Worm (Caenorhabditis elegans) whole organism, young adult: Measurements from ENCODE around the gene C14B9.3.
A peak's percentile ranks its signal among the peaks of the same experiment; 100 is the strongest.

ENCODE experiments used
- D2030.7 ChIP-seq: fragments of 200-800 bp; sonication (Bioruptor generic); IDR thresholded peaks from 2 replicates; pipeline ENCODE4 v1.3.6; 2022; ENCODE audit warnings: missing genetic modification reagents, missing genetic modification characterization, missing compliant biosample characterization
- F23B12.7 ChIP-seq: sonication (generic microtip); optimal IDR thresholded peaks from 2 replicates; lab custom pipeline; 2017; ENCODE audit warnings: missing genetic modification characterization, mild to moderate bottlenecking, missing compliant biosample characterization, antibody characterized with exemption, moderate library complexity; ENCODE audit not compliant: insufficient read depth
- F49E8.2 ChIP-seq: sonication (generic microtip); optimal IDR thresholded peaks from 3 replicates; lab custom pipeline; 2017; ENCODE audit warnings: missing genetic modification characterization, mild to moderate bottlenecking, missing compliant biosample characterization, antibody characterized with exemption, moderate library complexity; ENCODE audit not compliant: insufficient read depth
- F57A8.1 ChIP-seq: fragments of 200-800 bp; sonication (Bioruptor generic); optimal IDR thresholded peaks from 2 replicates; lab custom pipeline; 2018; ENCODE audit warnings: mild to moderate bottlenecking, missing genetic modification characterization, moderate library complexity, missing compliant biosample characterization
- K11D2.4 ChIP-seq: fragments of 200-800 bp; sonication (Bioruptor generic); IDR thresholded peaks from 2 replicates; pipeline ENCODE4 v1.3.6; 2022; ENCODE audit warnings: missing genetic modification reagents, missing genetic modification characterization, missing compliant biosample characterization
- Y53F4B.3 ChIP-seq: fragments of 200-800 bp; sonication (Bioruptor generic); IDR thresholded peaks from 2 replicates; pipeline ENCODE4 v1.3.6; 2022; ENCODE audit warnings: missing genetic modification reagents, missing genetic modification characterization, missing compliant biosample characterization
- Y67H2A.10 ChIP-seq: fragments of 200-800 bp; sonication (Bioruptor generic); conservative IDR thresholded peaks from 2 replicates; pipeline ENCODE4 v1.3.6; 2022; ENCODE audit warnings: missing genetic modification reagents, missing genetic modification characterization, missing compliant biosample characterization
- ZK185.1 ChIP-seq: sonication (generic microtip); optimal IDR thresholded peaks from 2 replicates; lab custom pipeline; 2016; ENCODE audit warnings: mild to moderate bottlenecking, missing genetic modification characterization, missing compliant biosample characterization; ENCODE audit not compliant: poor library complexity, severe bottlenecking
- akir-1 ChIP-seq: fragments of 200-800 bp; sonication (Bioruptor generic); optimal IDR thresholded peaks from 2 replicates; lab custom pipeline; 2018; ENCODE audit warnings: mild to moderate bottlenecking, missing genetic modification characterization, moderate library complexity, missing compliant biosample characterization
- aptf-2 ChIP-seq: fragments of 200-800 bp; sonication (Bioruptor generic); conservative IDR thresholded peaks from 2 replicates; pipeline ENCODE4 v1.3.6; 2022; ENCODE audit warnings: missing genetic modification reagents, missing genetic modification characterization, missing compliant biosample characterization
- attf-3 ChIP-seq: fragments of 200-800 bp; sonication (Bioruptor generic); conservative IDR thresholded peaks from 2 replicates; pipeline ENCODE4 v1.3.6; 2022; ENCODE audit warnings: missing genetic modification reagents, missing genetic modification characterization, missing compliant biosample characterization
- attf-5 ChIP-seq: fragments of 200-800 bp; sonication (Bioruptor generic); optimal IDR thresholded peaks from 2 replicates; lab custom pipeline; 2018; ENCODE audit warnings: mild to moderate bottlenecking, missing genetic modification characterization, missing compliant biosample characterization
- attf-6 ChIP-seq: fragments of 200-800 bp; sonication (Bioruptor generic); IDR thresholded peaks from 2 replicates; pipeline ENCODE4 v1.3.6; 2022; ENCODE audit warnings: missing genetic modification reagents, missing genetic modification characterization, missing compliant biosample characterization
- cebp-2 ChIP-seq: fragments of 200-800 bp; sonication (Bioruptor generic); IDR thresholded peaks from 2 replicates; pipeline ENCODE4 v1.3.6; 2022; ENCODE audit warnings: missing genetic modification characterization, missing compliant biosample characterization
- die-1 ChIP-seq: sonication (generic microtip); optimal IDR thresholded peaks from 2 replicates; lab custom pipeline; 2016; ENCODE audit warnings: missing genotype, mild to moderate bottlenecking, missing genetic modification characterization, missing compliant biosample characterization
- dpff-1 ChIP-seq: sonication (generic microtip); optimal IDR thresholded peaks from 2 replicates; lab custom pipeline; 2017; ENCODE audit warnings: mild to moderate bottlenecking, missing genetic modification characterization, missing compliant biosample characterization
- efl-1 ChIP-seq: fragments of 150-350 bp; optimal IDR thresholded peaks from 2 replicates; lab custom pipeline; 2014; ENCODE audit warnings: missing biosample characterization, missing genetic modification reagents, missing genetic modification characterization
- egrh-3 ChIP-seq: fragments of 200-800 bp; sonication (Bioruptor generic); IDR thresholded peaks from 2 replicates; pipeline ENCODE4 v1.3.6; 2022; ENCODE audit warnings: missing genetic modification reagents, missing genetic modification characterization, missing compliant biosample characterization
- fkh-3 ChIP-seq: sonication (generic microtip); optimal IDR thresholded peaks from 2 replicates; lab custom pipeline; 2016; ENCODE audit warnings: mild to moderate bottlenecking, missing genetic modification characterization, missing compliant biosample characterization
- gei-17 ChIP-seq: fragments of 200-800 bp; sonication (Bioruptor generic); optimal IDR thresholded peaks from 2 replicates; lab custom pipeline; 2018; ENCODE audit warnings: mild to moderate bottlenecking, missing genetic modification characterization, missing compliant biosample characterization
- hmg-1.2 ChIP-seq: fragments of 200-800 bp; sonication (Bioruptor generic); IDR thresholded peaks from 2 replicates; pipeline ENCODE4 v1.3.6; 2022; ENCODE audit warnings: missing genetic modification reagents, missing genetic modification characterization, missing compliant biosample characterization
- hmg-20 ChIP-seq: fragments of 200-800 bp; sonication (Bioruptor generic); IDR thresholded peaks from 2 replicates; pipeline ENCODE4 v1.3.6; 2022; ENCODE audit warnings: missing genetic modification reagents, missing genetic modification characterization, missing compliant biosample characterization
- lag-1 ChIP-seq: fragments of 200-800 bp; sonication (Bioruptor generic); IDR thresholded peaks from 2 replicates; pipeline ENCODE4 v1.3.6; 2022; ENCODE audit warnings: missing genetic modification reagents, missing genetic modification characterization, missing compliant biosample characterization
- lin-26 ChIP-seq: fragments of 200-800 bp; sonication (Bioruptor generic); IDR thresholded peaks from 2 replicates; pipeline ENCODE4 v1.3.6; 2022; ENCODE audit warnings: missing genetic modification reagents, missing genetic modification characterization, missing compliant biosample characterization
- lin-35 ChIP-seq, 3 experiments: fragments of 150-350 bp in 2 of 3; sonication (generic microtip) in 1 of 3; optimal IDR thresholded peaks; 2 replicates each; lab custom pipeline; 2014 to 2018; ENCODE audit warnings: missing biosample characterization in 3 of 3, missing genetic modification characterization in 3 of 3, missing genetic modification reagents in 3 of 3
- lin-40 ChIP-seq: sonication (generic microtip); optimal IDR thresholded peaks from 2 replicates; lab custom pipeline; 2016; ENCODE audit warnings: missing genetic modification characterization, mild to moderate bottlenecking, missing compliant biosample characterization, missing genotype, missing genetic modification reagents
- lsy-27 ChIP-seq: sonication (generic microtip); optimal IDR thresholded peaks from 2 replicates; lab custom pipeline; 2017; ENCODE audit warnings: missing genetic modification characterization, mild to moderate bottlenecking, missing compliant biosample characterization, antibody characterized with exemption, missing genotype, borderline replicate concordance; ENCODE audit not compliant: insufficient read depth
- madf-10 ChIP-seq: sonication (generic microtip); optimal IDR thresholded peaks from 2 replicates; lab custom pipeline; 2016; ENCODE audit warnings: mild to moderate bottlenecking, missing genetic modification characterization, missing compliant biosample characterization
- madf-3 ChIP-seq: fragments of 200-800 bp; sonication (Bioruptor generic); IDR thresholded peaks from 2 replicates; pipeline ENCODE4 v1.3.6; 2022; ENCODE audit warnings: missing genetic modification reagents, missing genetic modification characterization, missing compliant biosample characterization
- mel-28 ChIP-seq: sonication (generic microtip); optimal IDR thresholded peaks from 2 replicates; lab custom pipeline; 2016; ENCODE audit warnings: borderline replicate concordance, mild to moderate bottlenecking, missing genetic modification characterization, missing compliant biosample characterization
- nhr-120 ChIP-seq: fragments of 200-800 bp; sonication (Bioruptor generic); IDR thresholded peaks from 2 replicates; pipeline ENCODE4 v1.3.6; 2022; ENCODE audit warnings: missing genetic modification characterization, missing compliant biosample characterization
- nhr-27 ChIP-seq: fragments of 200-800 bp; sonication (Bioruptor generic); optimal IDR thresholded peaks from 2 replicates; lab custom pipeline; 2018; ENCODE audit warnings: mild to moderate bottlenecking, missing genetic modification characterization, moderate library complexity, missing compliant biosample characterization
- nhr-80 ChIP-seq: sonication (generic microtip); optimal IDR thresholded peaks from 2 replicates; lab custom pipeline; 2016; ENCODE audit warnings: missing genetic modification characterization, missing compliant biosample characterization
- nhr-90 ChIP-seq: sonication (generic microtip); optimal IDR thresholded peaks from 2 replicates; lab custom pipeline; 2016; ENCODE audit warnings: missing genotype, mild to moderate bottlenecking, missing genetic modification characterization, missing compliant biosample characterization
- repo-1 ChIP-seq: sonication (generic microtip); optimal IDR thresholded peaks from 2 replicates; lab custom pipeline; 2017; ENCODE audit warnings: mild to moderate bottlenecking, missing genetic modification characterization, missing compliant biosample characterization
- sdz-38 ChIP-seq: sonication (generic microtip); optimal IDR thresholded peaks from 2 replicates; lab custom pipeline; 2016; ENCODE audit warnings: missing genotype, missing genetic modification characterization, missing compliant biosample characterization
- snpc-1.3 ChIP-seq: sonication (generic microtip); optimal IDR thresholded peaks from 2 replicates; lab custom pipeline; 2017; ENCODE audit warnings: missing genetic modification characterization, mild to moderate bottlenecking, missing compliant biosample characterization, antibody characterized with exemption, moderate library complexity, missing genotype, missing genetic modification reagents; ENCODE audit not compliant: insufficient read depth
- tbp1 ChIP-seq: fragments of 200-800 bp; sonication (Bioruptor generic); optimal IDR thresholded peaks from 2 replicates; lab custom pipeline; 2018; ENCODE audit warnings: mild to moderate bottlenecking, missing genetic modification characterization, missing compliant biosample characterization
- tbx-9 ChIP-seq: sonication (generic microtip); optimal IDR thresholded peaks from 2 replicates; lab custom pipeline; 2016; ENCODE audit warnings: borderline replicate concordance, missing genetic modification characterization, inconsistent platforms, missing compliant biosample characterization
- unc-130 ChIP-seq: sonication (generic microtip); optimal IDR thresholded peaks from 2 replicates; lab custom pipeline; 2016; ENCODE audit warnings: missing genetic modification reagents, missing genetic modification characterization, missing compliant biosample characterization
- unc-62 ChIP-seq: fragments of 150-350 bp; optimal IDR thresholded peaks from 2 replicates; lab custom pipeline; 2014; ENCODE audit warnings: missing biosample characterization, missing genetic modification reagents, missing genetic modification characterization
- zfh-2 ChIP-seq: fragments of 200-800 bp; sonication (Bioruptor generic); conservative IDR thresholded peaks from 2 replicates; pipeline ENCODE4 v1.3.6; 2022; ENCODE audit warnings: missing genetic modification reagents, missing genetic modification characterization, missing compliant biosample characterization

Gene C14B9.3

DNA sequence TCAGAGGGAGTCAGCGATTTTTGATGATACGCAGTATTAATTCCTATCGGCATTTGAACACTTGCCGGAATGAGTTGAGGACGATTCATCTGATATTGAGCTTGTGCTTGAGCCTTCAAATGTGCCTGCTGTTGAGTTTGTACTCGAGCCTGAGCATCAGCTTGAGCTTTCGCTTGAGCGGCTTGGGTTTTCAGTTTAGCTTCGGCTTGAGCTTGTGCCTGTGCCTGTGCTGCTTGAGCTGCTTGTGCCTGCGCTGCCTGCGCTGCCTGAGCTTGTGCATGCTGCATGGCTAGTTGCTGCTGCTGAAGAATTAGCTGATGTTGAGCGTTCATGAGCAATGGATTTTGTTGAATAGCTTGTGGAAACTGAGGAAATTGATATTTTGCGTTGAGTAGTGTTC is 7.3 kb downstream of the C14B9.3 start:
- TF ChIP-seq zfh-2 (peak; percentile 59), fkh-3 (tag; lab: Kevin White, UChicago) (no peak)

ce11 chrIII:8117155-8117554 is 8.6 kb downstream of the C14B9.3 start:
- peak; percentile 85 for TF ChIP-seq zfh-2
- no peak for TF ChIP-seq Y67H2A.10
- peak; percentile 54 for TF ChIP-seq egrh-3 (GFP tag; lab: Robert Waterston, UW)
- no peak for TF ChIP-seq attf-6 (GFP tag; lab: Robert Waterston, UW)
- TF ChIP-seq lsy-27 (tag; lab: Kevin White, UChicago), result no peak
- TF ChIP-seq mel-28, result no peak
- TF ChIP-seq nhr-120 (GFP tag; lab: Robert Waterston, UW), result no peak
- TF ChIP-seq, all 124 proteins: peak for 2

DNA sequence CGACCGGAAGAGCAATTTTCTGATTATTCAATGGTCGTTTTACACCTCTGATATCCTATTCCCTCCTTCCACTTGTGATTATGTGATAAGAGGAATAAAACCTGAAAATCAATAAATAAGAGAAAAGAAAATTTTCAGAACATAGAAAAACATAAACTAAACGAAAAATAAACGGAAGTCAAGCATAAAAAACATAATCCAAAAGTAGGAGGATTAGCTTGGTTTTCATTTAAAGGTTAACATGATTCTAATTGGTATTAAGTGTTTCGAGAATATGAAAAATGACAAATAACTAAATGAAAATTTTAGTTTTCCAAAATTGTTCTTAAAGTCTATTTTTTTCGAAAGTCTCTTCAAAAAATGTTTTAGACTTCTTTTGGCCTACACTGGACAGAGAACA is 12.5 kb downstream of the C14B9.3 start, which contains the start of gene gei-8:
Gene gei-8, minus strand, starts transcription at position 101 of the 400 bp plus-strand sequence.
- TF ChIP-seq nhr-27 (tag; lab: Kevin White, UChicago) (no peak), attf-3 (GFP tag; lab: Robert Waterston, UW) (no peak), repo-1 (tag; lab: Kevin White, UChicago) (no peak), attf-6 (GFP tag; lab: Robert Waterston, UW) (no peak), ZK185.1 (tag; lab: Kevin White, UChicago) (no peak), tbx-9 (no peak), cebp-2 (GFP tag; lab: Robert Waterston, UW) (no peak), lag-1 (no peak), snpc-1.3 (no peak), unc-62 (GFP tag; lab: Kevin White, UChicago) (no peak)

ce11 chrIII:8121923-8122322 is 13.3 kb downstream of the C14B9.3 start:
- TF ChIP-seq lin-26 (GFP tag; lab: Robert Waterston, UW), result no peak
- TF ChIP-seq Y53F4B.3 (GFP tag; lab: Robert Waterston, UW), result no peak
- TF ChIP-seq hmg-20 (GFP tag; lab: Robert Waterston, UW), result no peak

DNA sequence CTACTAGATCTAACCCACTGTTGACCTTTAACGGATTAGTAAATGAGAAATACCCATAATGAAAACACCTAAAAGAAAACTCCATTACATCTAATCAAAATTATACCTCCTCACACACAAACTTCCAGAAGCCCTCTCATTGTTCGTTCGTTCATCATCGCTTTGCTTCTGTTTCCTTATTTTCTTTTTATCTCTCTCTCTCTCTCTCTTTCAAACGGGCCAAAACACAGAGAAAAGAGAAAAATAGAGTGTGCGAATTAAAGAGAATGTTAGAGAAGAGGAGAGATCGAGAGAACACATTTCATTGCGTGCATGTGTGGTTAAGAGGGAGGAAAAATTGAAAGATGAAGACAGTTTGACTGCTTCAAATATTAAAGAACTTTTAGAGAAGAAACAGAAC is 15.7 kb downstream of the C14B9.3 start:
- TF ChIP-seq lin-35 (GFP tag; optimal IDR thresholded peaks at IDR 0.05; lab: Kevin White, UChicago), result peak in 1 of 3 experiments; percentile 49
- no peak for TF ChIP-seq F57A8.1 (GFP tag; lab: Kevin White, UChicago)
- peak; percentile 62 for TF ChIP-seq nhr-80 (tag; lab: Kevin White, UChicago)
- TF ChIP-seq K11D2.4 (GFP tag; lab: Robert Waterston, UW), result no peak
- TF ChIP-seq die-1, result no peak
- TF ChIP-seq fkh-3 (tag; lab: Kevin White, UChicago), result no peak
- TF ChIP-seq unc-130, result no peak
- TF ChIP-seq aptf-2 (GFP tag; lab: Robert Waterston, UW), result no peak
- TF ChIP-seq attf-3 (GFP tag; lab: Robert Waterston, UW), result no peak
- no peak for TF ChIP-seq madf-10
- TF ChIP-seq hmg-1.2, result peak; percentile 63; the same call in 1 of the 2 replicates
- peak; percentile 9 for TF ChIP-seq attf-5 (GFP tag; lab: Kevin White, UChicago)
- no peak for TF ChIP-seq F49E8.2 (tag; lab: Kevin White, UChicago)
- no peak for TF ChIP-seq akir-1
- no peak for TF ChIP-seq madf-3 (GFP tag; lab: Robert Waterston, UW)
- no peak for TF ChIP-seq sdz-38 (tag; lab: Kevin White, UChicago)
- no peak for TF ChIP-seq D2030.7
- TF ChIP-seq dpff-1 (tag; lab: Kevin White, UChicago), result no peak
- TF ChIP-seq nhr-90 (tag; lab: Kevin White, UChicago), result no peak
- TF ChIP-seq efl-1, result no peak
- no peak for TF ChIP-seq gei-17
- no peak for TF ChIP-seq Y67H2A.10
- TF ChIP-seq F23B12.7 (tag; lab: Kevin White, UChicago), result peak; percentile 54
- TF ChIP-seq lin-40 (tag; lab: Kevin White, UChicago), result peak; percentile 44
- peak; percentile 4 for TF ChIP-seq tbp1 (GFP tag; lab: Kevin White, UChicago)
